Worm (Caenorhabditis elegans): ENCODE results near the gene str-165.

DNA sequence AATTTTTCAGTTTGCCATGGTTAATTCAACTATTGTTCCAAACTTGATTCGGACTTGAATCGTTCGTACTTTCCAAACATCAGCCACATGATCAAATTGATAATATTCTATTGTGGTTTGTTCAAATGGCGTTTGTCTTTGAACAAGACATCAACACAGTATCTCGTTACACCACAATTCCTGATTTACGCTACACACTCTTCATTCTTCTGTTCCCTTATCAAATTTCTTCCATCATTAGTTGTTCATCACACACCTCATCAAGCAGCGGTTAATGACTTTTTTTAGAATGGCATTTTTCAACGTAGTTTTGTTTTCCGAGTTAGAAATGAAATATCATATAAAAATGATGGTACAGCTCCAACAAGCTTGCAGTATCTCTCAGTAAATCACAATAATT, 47.3 kb downstream of the str-165 start:
- TF ChIP-seq unc-62 (GFP tag; optimal IDR thresholded peaks at IDR 0.05) (no peak), nhr-76 (tag; optimal IDR thresholded peaks at IDR 0.05) (no peak), nhr-25 (tag; optimal IDR thresholded peaks at IDR 0.05) (no peak), fkh-10 (GFP tag; optimal IDR thresholded peaks at IDR 0.05) (no peak), fos-1 (tag; optimal IDR thresholded peaks at IDR 0.05) (no peak), ceh-28 (tag; optimal IDR thresholded peaks at IDR 0.05) (no peak), unc-39 (tag; optimal IDR thresholded peaks at IDR 0.05) (no peak), lin-39 (tag; optimal IDR thresholded peaks at IDR 0.05) (no peak), nhr-237 (tag; optimal IDR thresholded peaks at IDR 0.05) (no peak), elt-3 (tag; optimal IDR thresholded peaks at IDR 0.05) (no peak), mdl-1 (tag; optimal IDR thresholded peaks at IDR 0.05) (no peak), nhr-43 (tag; optimal IDR thresholded peaks at IDR 0.05; ENCODE audit: poor library complexity, severe bottlenecking) (no peak), lin-15B (tag; optimal IDR thresholded peaks at IDR 0.05) (peak; percentile 14), pha-4 (tag; optimal IDR thresholded peaks at IDR 0.05) (no peak)
